Fruit fly (Drosophila melanogaster) whole organism, wandering third instar larva: Measurements from ENCODE around the gene CG46459.

Source experiments
- Abd-B ChIP-seq: fragments of >200 bp; optimal IDR thresholded peaks from 2 replicates; lab custom pipeline; 2017; ENCODE audit warnings: missing biosample characterization, missing genetic modification characterization
- CG32264 ChIP-seq: fragments of 200-800 bp; sonication (Bioruptor generic); optimal IDR thresholded peaks from 2 replicates; lab custom pipeline; 2016; ENCODE audit warnings: missing biosample characterization, missing genetic modification characterization
- CG9705 ChIP-seq: fragments of 200-800 bp; sonication (Bioruptor generic); optimal IDR thresholded peaks from 2 replicates; lab custom pipeline; 2018; ENCODE audit warnings: missing biosample characterization, mild to moderate bottlenecking, missing genetic modification characterization
- CrebA ChIP-seq: fragments of 200-800 bp; sonication (Bioruptor generic); optimal IDR thresholded peaks from 2 replicates; lab custom pipeline; 2016; ENCODE audit warnings: missing biosample characterization, mild to moderate bottlenecking, missing genetic modification characterization, borderline replicate concordance
- Dfd ChIP-seq: fragments of >200 bp; optimal IDR thresholded peaks from 2 replicates; lab custom pipeline; 2017; ENCODE audit warnings: missing biosample characterization, missing genetic modification characterization
- GATAd ChIP-seq: sonication (Bioruptor generic); optimal IDR thresholded peaks from 2 replicates; lab custom pipeline; 2016; ENCODE audit warnings: missing biosample characterization, missing genetic modification characterization
- HLH106 ChIP-seq: fragments of 200-800 bp; optimal IDR thresholded peaks from 3 replicates; lab custom pipeline; 2019; ENCODE audit warnings: missing biosample characterization, mild to moderate bottlenecking, missing genetic modification characterization, moderate library complexity
- Hnf4 ChIP-seq: fragments of 200-800 bp; sonication (Bioruptor generic); optimal IDR thresholded peaks from 2 replicates; lab custom pipeline; 2016; ENCODE audit warnings: missing biosample characterization, mild to moderate bottlenecking, missing genetic modification characterization
- Hr78 ChIP-seq: fragments of >200 bp; optimal IDR thresholded peaks from 2 replicates; lab custom pipeline; 2017; ENCODE audit warnings: missing biosample characterization, missing genetic modification characterization
- Hr83 ChIP-seq: fragments of 200-300 bp; sonication (Bioruptor generic); optimal IDR thresholded peaks from 2 replicates; lab custom pipeline; 2016; ENCODE audit warnings: missing biosample characterization, mild to moderate bottlenecking, missing genetic modification characterization, moderate library complexity; ENCODE audit not compliant: poor library complexity, severe bottlenecking
- Jra ChIP-seq: sonication (Bioruptor generic); optimal IDR thresholded peaks from 2 replicates; lab custom pipeline; 2016; ENCODE audit warnings: missing biosample characterization, missing genetic modification characterization
- Mio ChIP-seq: sonication (Bioruptor generic); optimal IDR thresholded peaks from 2 replicates; lab custom pipeline; 2016; ENCODE audit warnings: missing biosample characterization, missing genetic modification characterization
- Myc ChIP-seq: fragments of >200 bp; optimal IDR thresholded peaks from 2 replicates; lab custom pipeline; 2017
- N ChIP-seq: fragments of >200 bp; optimal IDR thresholded peaks from 2 replicates; lab custom pipeline; 2018; ENCODE audit warnings: missing biosample characterization, missing external identifiers, missing genetic modification characterization
- Rel ChIP-seq, 2 experiments: fragments of 200-800 bp; sonication (Bioruptor generic) in 1 of 2; optimal IDR thresholded peaks; 2 replicates in 1 of 2; 3 replicates in 1 of 2; lab custom pipeline; 2016 to 2019; ENCODE audit warnings: mild to moderate bottlenecking in 2 of 2, missing biosample characterization in 2 of 2, missing genetic modification characterization in 2 of 2, moderate library complexity in 1 of 2
- Vsx2 ChIP-seq: fragments of 200-300, 225-300 bp; sonication (Bioruptor generic); optimal IDR thresholded peaks from 2 replicates; lab custom pipeline; 2018; ENCODE audit warnings: missing biosample characterization, missing genetic modification characterization; ENCODE audit not compliant: partially characterized antibody
- br ChIP-seq: fragments of 200-800 bp; sonication (Bioruptor generic); optimal IDR thresholded peaks from 2 replicates; lab custom pipeline; 2016; ENCODE audit warnings: missing biosample characterization, missing genetic modification characterization
- brk ChIP-seq: fragments of 200-800 bp; sonication (Bioruptor generic); optimal IDR thresholded peaks from 2 replicates; lab custom pipeline; 2016; ENCODE audit warnings: missing biosample characterization, mild to moderate bottlenecking, missing genetic modification characterization
- dl ChIP-seq, 2 experiments: fragments of 175-275, 200-275 bp in 1 of 2; fragments of 200-275 bp in 1 of 2; sonication (Bioruptor generic); optimal IDR thresholded peaks; lab custom pipeline; 2018; ENCODE audit warnings: mild to moderate bottlenecking in 2 of 2, missing biosample characterization in 2 of 2, missing genetic modification characterization in 2 of 2, moderate library complexity in 2 of 2; ENCODE audit not compliant: partially characterized antibody in 2 of 2, insufficient read depth in 1 of 2
- dmrt93B ChIP-seq: fragments of 200-800 bp; sonication (Bioruptor generic); optimal IDR thresholded peaks from 2 replicates; lab custom pipeline; 2018; ENCODE audit warnings: missing biosample characterization, mild to moderate bottlenecking, missing genetic modification characterization
- dsf ChIP-seq: sonication (Bioruptor generic); optimal IDR thresholded peaks from 2 replicates; lab custom pipeline; 2016; ENCODE audit warnings: missing biosample characterization, missing genetic modification characterization, borderline replicate concordance
- ey ChIP-seq: fragments of 200-800 bp; sonication (Bioruptor generic); optimal IDR thresholded peaks from 2 replicates; lab custom pipeline; 2016; ENCODE audit warnings: missing biosample characterization, missing genetic modification characterization
- foxo ChIP-seq, 2 experiments: fragments of 200-800 bp; sonication (Bioruptor generic); optimal IDR thresholded peaks; 2 replicates in 1 of 2; 3 replicates in 1 of 2; lab custom pipeline; 2016 to 2017; ENCODE audit warnings: missing biosample characterization in 2 of 2, missing genetic modification characterization in 2 of 2
- fru ChIP-seq: fragments of 200-800 bp; sonication (Bioruptor generic); optimal IDR thresholded peaks from 3 replicates; lab custom pipeline; 2016; ENCODE audit warnings: missing biosample characterization, mild to moderate bottlenecking, missing genetic modification characterization
- h ChIP-seq: fragments of 200-800 bp; sonication (Bioruptor generic); optimal IDR thresholded peaks from 3 replicates; lab custom pipeline; 2016; ENCODE audit warnings: missing biosample characterization, mild to moderate bottlenecking, missing genetic modification characterization
- jim ChIP-seq: fragments of 175-275, 200-325 bp; sonication (Bioruptor generic); optimal IDR thresholded peaks from 2 replicates; lab custom pipeline; 2016; ENCODE audit warnings: missing biosample characterization, mild to moderate bottlenecking, missing genetic modification characterization
- lola ChIP-seq: fragments of >200 bp; optimal IDR thresholded peaks from 2 replicates; lab custom pipeline; 2017; ENCODE audit warnings: missing biosample characterization, missing genetic modification characterization
- pan ChIP-seq: fragments of >200 bp; optimal IDR thresholded peaks from 2 replicates; lab custom pipeline; 2017
- psq ChIP-seq: fragments of 200-800 bp; sonication (Bioruptor generic); optimal IDR thresholded peaks from 3 replicates; lab custom pipeline; 2017; ENCODE audit warnings: missing biosample characterization, mild to moderate bottlenecking, missing genetic modification characterization, moderate library complexity
- rgr ChIP-seq: fragments of 200-800 bp; sonication (Bioruptor generic); optimal IDR thresholded peaks from 3 replicates; lab custom pipeline; 2016; ENCODE audit warnings: missing biosample characterization, mild to moderate bottlenecking, missing genetic modification characterization
- sage ChIP-seq: fragments of 200-800 bp; sonication (Bioruptor generic); optimal IDR thresholded peaks from 2 replicates; lab custom pipeline; 2016; ENCODE audit warnings: missing biosample characterization, mild to moderate bottlenecking, missing genetic modification characterization
- sv ChIP-seq: fragments of 200-800 bp; sonication (Bioruptor generic); optimal IDR thresholded peaks from 3 replicates; lab custom pipeline; 2016; ENCODE audit warnings: missing biosample characterization, missing genetic modification characterization
- tai ChIP-seq: sonication (Bioruptor generic); optimal IDR thresholded peaks from 2 replicates; lab custom pipeline; 2016; ENCODE audit warnings: missing biosample characterization, missing genetic modification characterization
- usp ChIP-seq: fragments of >200 bp; optimal IDR thresholded peaks from 2 replicates; lab custom pipeline; 2017; ENCODE audit warnings: missing biosample characterization, missing genetic modification characterization
- woc ChIP-seq: sonication (Bioruptor generic); optimal IDR thresholded peaks from 2 replicates; lab custom pipeline; 2016; ENCODE audit warnings: missing biosample characterization, mild to moderate bottlenecking, missing genetic modification characterization

Gene CG46459

DNA sequence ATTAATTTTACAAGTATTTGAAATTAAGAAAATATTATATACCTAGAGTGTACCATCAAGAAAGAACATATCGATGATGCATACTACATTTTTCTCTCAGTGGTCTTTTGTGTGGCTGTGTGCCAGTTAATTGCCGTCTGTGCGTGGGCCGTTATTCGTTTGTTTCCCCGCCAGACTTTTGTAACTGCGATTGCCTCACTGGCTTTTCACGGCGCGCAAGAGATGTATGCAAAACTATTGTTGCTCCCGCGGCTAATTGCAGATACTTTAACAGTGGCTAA is 14.8 kb upstream of the CG46459 start:
- no peak for TF ChIP-seq br (GFP tag; lab: Kevin White, UChicago)
- no peak for TF ChIP-seq dsf (GFP tag; lab: Kevin White, UChicago)
- TF ChIP-seq HLH106 (tag; lab: Kevin White, UChicago): no peak
- no peak for TF ChIP-seq sage (GFP tag; lab: Kevin White, UChicago)
- TF ChIP-seq woc (GFP tag; lab: Kevin White, UChicago): no peak
- no peak for TF ChIP-seq Myc

dm6 chr3R:10683226-10683625 is 13.2 kb upstream of the CG46459 start:
- no peak for TF ChIP-seq foxo (GFP tag; optimal IDR thresholded peaks at IDR 0.05; lab: Kevin White, UChicago)
- TF ChIP-seq CrebA (GFP tag; lab: Kevin White, UChicago): peak; percentile 33
- TF ChIP-seq, all 38 proteins: peak for 1

- TF ChIP-seq dmrt93B (GFP tag; lab: Kevin White, UChicago) (no peak), N (GFP tag; lab: Kevin White, UChicago) (no peak), CrebA (GFP tag; lab: Kevin White, UChicago) (no peak), sv (GFP tag; lab: Kevin White, UChicago) (peak; percentile 19), h (GFP tag; lab: Kevin White, UChicago) (peak; percentile 41), Mio (GFP tag; lab: Kevin White, UChicago) (no peak), Abd-B (GFP tag; lab: Kevin White, UChicago) (no peak), CG32264 (GFP tag; lab: Kevin White, UChicago) (no peak), fru (GFP tag; lab: Kevin White, UChicago) (peak; percentile 53), GATAd (GFP tag; lab: Kevin White, UChicago) (no peak), Jra (GFP tag; lab: Kevin White, UChicago) (no peak), Vsx2 (GFP tag; lab: Kevin White, UChicago) (no peak), dl (GFP tag; optimal IDR thresholded peaks at IDR 0.05; lab: Kevin White, UChicago; ENCODE audit: insufficient read depth in 1 of 2, partially characterized antibody in 2 of 2) (no peak), jim (GFP tag; lab: Kevin White, UChicago) (no peak), br (GFP tag; lab: Kevin White, UChicago) (no peak), pan (lab: Kevin White, UChicago) (no peak), foxo (GFP tag; optimal IDR thresholded peaks at IDR 0.05; lab: Kevin White, UChicago) (peak in 1 of 2 experiments; percentile 36), brk (GFP tag; lab: Kevin White, UChicago) (no peak), dsf (GFP tag; lab: Kevin White, UChicago) (no peak), HLH106 (tag; lab: Kevin White, UChicago) (no peak), Hr78 (GFP tag; lab: Kevin White, UChicago) (no peak), Dfd (no peak), Rel (GFP tag; optimal IDR thresholded peaks at IDR 0.05; lab: Kevin White, UChicago) (no peak), Rel (tag; optimal IDR thresholded peaks at IDR 0.05; lab: Kevin White, UChicago) (no peak), usp (no peak), woc (GFP tag; lab: Kevin White, UChicago) (no peak), ey (GFP tag; lab: Kevin White, UChicago) (no peak), Hr83 (GFP tag; lab: Kevin White, UChicago) (no peak), CG9705 (GFP tag; lab: Kevin White, UChicago) (no peak), Hnf4 (GFP tag; lab: Kevin White, UChicago) (no peak), Myc (no peak), psq (no peak), rgr (GFP tag; lab: Kevin White, UChicago) (no peak), tai (GFP tag; lab: Kevin White, UChicago) (no peak), lola (GFP tag; lab: Kevin White, UChicago) (no peak)
Observed at dm6 chr3R:10684284-10684683, 12.2 kb upstream of the CG46459 start.
